Worm (Caenorhabditis elegans): ENCODE data around the gene npp-20.

Gene npp-20

ce11 chrIV:1460686-1461085 is 35.1 kb downstream of the npp-20 start, which contains the start of gene col-106:
Gene col-106, minus strand, starts transcription at chrIV:1460786.
- TF ChIP-seq flt-1 (GFP tag; IDR thresholded peaks at IDR 0.05): no peak
- no peak for TF ChIP-seq med-1 (GFP tag; optimal IDR thresholded peaks at IDR 0.05; ENCODE audit: insufficient read depth)
- no peak for TF ChIP-seq klf-2 (GFP tag; conservative IDR thresholded peaks at IDR 0.05)
- no peak for TF ChIP-seq tab-1 (GFP tag; IDR thresholded peaks at IDR 0.05)
- no peak for TF ChIP-seq ref-1 (GFP tag; conservative IDR thresholded peaks at IDR 0.05)
- TF ChIP-seq ztf-29 (GFP tag; IDR thresholded peaks at IDR 0.05): no peak
- TF ChIP-seq ztf-23 (GFP tag; IDR thresholded peaks at IDR 0.05): no peak
- no peak for TF ChIP-seq T22C8.4 (GFP tag; IDR thresholded peaks at IDR 0.05)
- TF ChIP-seq cog-1 (tag; optimal IDR thresholded peaks at IDR 0.05): no peak

ce11 chrIV:1459826-1460489 is 35.9 kb downstream of the npp-20 start:
- no peak for TF ChIP-seq klf-2 (GFP tag; conservative IDR thresholded peaks at IDR 0.05)
- no peak for TF ChIP-seq T22C8.4 (GFP tag; IDR thresholded peaks at IDR 0.05)
- no peak for TF ChIP-seq med-1 (GFP tag; optimal IDR thresholded peaks at IDR 0.05; ENCODE audit: insufficient read depth)
- TF ChIP-seq cog-1 (tag; optimal IDR thresholded peaks at IDR 0.05): no peak
- no peak for TF ChIP-seq ztf-29 (GFP tag; IDR thresholded peaks at IDR 0.05)
- TF ChIP-seq ztf-23 (GFP tag; IDR thresholded peaks at IDR 0.05): no peak
- no peak for TF ChIP-seq tab-1 (GFP tag; IDR thresholded peaks at IDR 0.05)
- TF ChIP-seq flt-1 (GFP tag; IDR thresholded peaks at IDR 0.05): no peak
- TF ChIP-seq ref-1 (GFP tag; conservative IDR thresholded peaks at IDR 0.05): no peak

- TF ChIP-seq flt-1 (GFP tag; IDR thresholded peaks at IDR 0.05): no peak
- no peak for TF ChIP-seq ref-1 (GFP tag; conservative IDR thresholded peaks at IDR 0.05)
- TF ChIP-seq ztf-29 (GFP tag; IDR thresholded peaks at IDR 0.05): no peak
- no peak for TF ChIP-seq klf-2 (GFP tag; conservative IDR thresholded peaks at IDR 0.05)
- TF ChIP-seq tab-1 (GFP tag; IDR thresholded peaks at IDR 0.05): no peak
Measured at ce11 chrIV:1459419-1459818, 36.4 kb downstream of the npp-20 start.

- TF ChIP-seq ztf-23 (GFP tag; IDR thresholded peaks at IDR 0.05) (no peak), T22C8.4 (GFP tag; IDR thresholded peaks at IDR 0.05) (no peak), ref-1 (GFP tag; conservative IDR thresholded peaks at IDR 0.05) (no peak), cog-1 (tag; optimal IDR thresholded peaks at IDR 0.05) (no peak), tab-1 (GFP tag; IDR thresholded peaks at IDR 0.05) (no peak), med-1 (GFP tag; optimal IDR thresholded peaks at IDR 0.05; ENCODE audit: insufficient read depth) (no peak), klf-2 (GFP tag; conservative IDR thresholded peaks at IDR 0.05) (no peak), flt-1 (GFP tag; IDR thresholded peaks at IDR 0.05) (no peak), ztf-29 (GFP tag; IDR thresholded peaks at IDR 0.05) (no peak)
Measured at ce11 chrIV:1458192-1458591, 37.6 kb downstream of the npp-20 start.

ce11 chrIV:1456775-1457174 is 39.0 kb downstream of the npp-20 start, which contains the start of gene nadk-1:
Gene nadk-1, plus strand, starts transcription at chrIV:1457075.
- TF ChIP-seq med-1 (GFP tag; optimal IDR thresholded peaks at IDR 0.05; ENCODE audit: insufficient read depth) (no peak), tab-1 (GFP tag; IDR thresholded peaks at IDR 0.05) (no peak), T22C8.4 (GFP tag; IDR thresholded peaks at IDR 0.05) (no peak), klf-2 (GFP tag; conservative IDR thresholded peaks at IDR 0.05) (no peak), ztf-29 (GFP tag; IDR thresholded peaks at IDR 0.05) (no peak), flt-1 (GFP tag; IDR thresholded peaks at IDR 0.05) (no peak), ref-1 (GFP tag; conservative IDR thresholded peaks at IDR 0.05) (no peak), cog-1 (tag; optimal IDR thresholded peaks at IDR 0.05) (no peak), ztf-23 (GFP tag; IDR thresholded peaks at IDR 0.05) (no peak)

- TF ChIP-seq cog-1 (tag; optimal IDR thresholded peaks at IDR 0.05) (no peak), med-1 (GFP tag; optimal IDR thresholded peaks at IDR 0.05; ENCODE audit: insufficient read depth) (no peak)
Measured at ce11 chrIV:1455006-1455405, 40.8 kb downstream of the npp-20 start.

- no peak for TF ChIP-seq T22C8.4 (GFP tag; IDR thresholded peaks at IDR 0.05)
- no peak for TF ChIP-seq klf-2 (GFP tag; conservative IDR thresholded peaks at IDR 0.05)
- no peak for TF ChIP-seq ztf-23 (GFP tag; IDR thresholded peaks at IDR 0.05)
- TF ChIP-seq med-1 (GFP tag; optimal IDR thresholded peaks at IDR 0.05; ENCODE audit: insufficient read depth): no peak
- TF ChIP-seq tab-1 (GFP tag; IDR thresholded peaks at IDR 0.05): no peak
- no peak for TF ChIP-seq ref-1 (GFP tag; conservative IDR thresholded peaks at IDR 0.05)
- no peak for TF ChIP-seq cog-1 (tag; optimal IDR thresholded peaks at IDR 0.05)
- TF ChIP-seq flt-1 (GFP tag; IDR thresholded peaks at IDR 0.05): no peak
- no peak for TF ChIP-seq ztf-29 (GFP tag; IDR thresholded peaks at IDR 0.05)
Measured at ce11 chrIV:1454194-1454593, 41.6 kb downstream of the npp-20 start.

ce11 chrIV:1453451-1453850 is 42.4 kb downstream of the npp-20 start:
- no peak for TF ChIP-seq flt-1 (GFP tag; IDR thresholded peaks at IDR 0.05)
- no peak for TF ChIP-seq ref-1 (GFP tag; conservative IDR thresholded peaks at IDR 0.05)
- no peak for TF ChIP-seq cog-1 (tag; optimal IDR thresholded peaks at IDR 0.05)
- TF ChIP-seq ztf-29 (GFP tag; IDR thresholded peaks at IDR 0.05): no peak
- TF ChIP-seq ztf-23 (GFP tag; IDR thresholded peaks at IDR 0.05): no peak
- no peak for TF ChIP-seq med-1 (GFP tag; optimal IDR thresholded peaks at IDR 0.05; ENCODE audit: insufficient read depth)
- no peak for TF ChIP-seq T22C8.4 (GFP tag; IDR thresholded peaks at IDR 0.05)
- TF ChIP-seq tab-1 (GFP tag; IDR thresholded peaks at IDR 0.05): no peak
- TF ChIP-seq klf-2 (GFP tag; conservative IDR thresholded peaks at IDR 0.05): no peak

ce11 chrIV:1452480-1452879 is 43.3 kb downstream of the npp-20 start:
- TF ChIP-seq tab-1 (GFP tag; IDR thresholded peaks at IDR 0.05) (no peak), T22C8.4 (GFP tag; IDR thresholded peaks at IDR 0.05) (no peak), ref-1 (GFP tag; conservative IDR thresholded peaks at IDR 0.05) (no peak), med-1 (GFP tag; optimal IDR thresholded peaks at IDR 0.05; ENCODE audit: insufficient read depth) (no peak)

ce11 chrIV:1445920-1446319 is 49.9 kb downstream of the npp-20 start, which contains the start of gene clp-7:
Gene clp-7, minus strand, starts transcription at chrIV:1445966.
- TF ChIP-seq tab-1 (GFP tag; IDR thresholded peaks at IDR 0.05) (no peak), flt-1 (GFP tag; IDR thresholded peaks at IDR 0.05) (no peak), ztf-29 (GFP tag; IDR thresholded peaks at IDR 0.05) (no peak), T22C8.4 (GFP tag; IDR thresholded peaks at IDR 0.05) (no peak), med-1 (GFP tag; optimal IDR thresholded peaks at IDR 0.05; ENCODE audit: insufficient read depth) (no peak), ztf-23 (GFP tag; IDR thresholded peaks at IDR 0.05) (no peak), klf-2 (GFP tag; conservative IDR thresholded peaks at IDR 0.05) (no peak), ref-1 (GFP tag; conservative IDR thresholded peaks at IDR 0.05) (no peak)

Data from whole organism, midembryonic.